Fruit fly (Drosophila melanogaster): Measurements from ENCODE around the gene Rpn10.

Gene Rpn10

dm6 chr3L:21554752-21555151 is 18.0 kb downstream of the Rpn10 start, which contains the start of gene Wnk:
Gene Wnk (minus strand): TSS chr3L:21554928.
- no peak for TF ChIP-seq CG8632 (GFP tag; optimal IDR thresholded peaks at IDR 0.05)
- no peak for TF ChIP-seq Eip78C (GFP tag)
- no peak for TF ChIP-seq Hr39 (GFP tag; optimal IDR thresholded peaks at IDR 0.05)
- TF ChIP-seq pdm3 (GFP tag; optimal IDR thresholded peaks at IDR 0.05), result no peak
- no peak for TF ChIP-seq CG8119 (GFP tag; IDR thresholded peaks at IDR 0.05)
- no peak for TF ChIP-seq Eip93F (GFP tag; optimal IDR thresholded peaks at IDR 0.05)
- TF ChIP-seq CG6792 (GFP tag; optimal IDR thresholded peaks at IDR 0.05), result no peak
- no peak for TF ChIP-seq salr (GFP tag; optimal IDR thresholded peaks at IDR 0.05)

dm6 chr3L:21558176-21558871 is 21.5 kb downstream of the Rpn10 start, which contains the start of gene CG7173:
Gene CG7173 (minus strand): TSS chr3L:21558226.
- TF ChIP-seq topi (GFP tag; optimal IDR thresholded peaks at IDR 0.05) (no peak), esn (GFP tag; optimal IDR thresholded peaks at IDR 0.05) (no peak), CG8119 (GFP tag; IDR thresholded peaks at IDR 0.05) (no peak), Gug (GFP tag; IDR thresholded peaks at IDR 0.05) (no peak)

dm6 chr3L:21562081-21562480 is 25.3 kb downstream of the Rpn10 start, which contains the start of gene CapaR:
Gene CapaR (minus strand): TSS chr3L:21562181.
- no peak for TF ChIP-seq CG16779 (tag; optimal IDR thresholded peaks at IDR 0.05)
- no peak for TF ChIP-seq achi (GFP tag; optimal IDR thresholded peaks at IDR 0.05)
- no peak for TF ChIP-seq Hr39 (GFP tag; optimal IDR thresholded peaks at IDR 0.05)
- no peak for TF ChIP-seq CG11762 (GFP tag; optimal IDR thresholded peaks at IDR 0.05; ENCODE audit: insufficient read depth)
- no peak for TF ChIP-seq CG1621 (tag; optimal IDR thresholded peaks at IDR 0.05)
- no peak for TF ChIP-seq Sox14 (GFP tag; optimal IDR thresholded peaks at IDR 0.05)
- no peak for TF ChIP-seq Eip93F (GFP tag; optimal IDR thresholded peaks at IDR 0.05)
- TF ChIP-seq CG32006 (GFP tag; optimal IDR thresholded peaks at IDR 0.05), result no peak
- TF ChIP-seq ss (GFP tag; optimal IDR thresholded peaks at IDR 0.05), result no peak
- no peak for TF ChIP-seq CG10631 (GFP tag; optimal IDR thresholded peaks at IDR 0.05)
- TF ChIP-seq CG3032 (tag; optimal IDR thresholded peaks at IDR 0.05), result no peak
- no peak for TF ChIP-seq CG6854 (GFP tag; optimal IDR thresholded peaks at IDR 0.05)
- TF ChIP-seq CG8319 (GFP tag; optimal IDR thresholded peaks at IDR 0.05), result no peak
- TF ChIP-seq fd59A (GFP tag; optimal IDR thresholded peaks at IDR 0.05), result no peak
- TF ChIP-seq Eip78C (GFP tag), result no peak
- TF ChIP-seq CG15336 (GFP tag; IDR thresholded peaks at IDR 0.05), result no peak
- TF ChIP-seq CG34406 (GFP tag; optimal IDR thresholded peaks at IDR 0.05), result no peak

- no peak for TF ChIP-seq dsx (GFP tag; optimal IDR thresholded peaks at IDR 0.05; ENCODE audit: poor library complexity, severe bottlenecking)
- TF ChIP-seq CG3919 (GFP tag; optimal IDR thresholded peaks at IDR 0.05), result no peak
- TF ChIP-seq CG9139 (GFP tag; optimal IDR thresholded peaks at IDR 0.05), result no peak
- TF ChIP-seq dac (GFP tag; optimal IDR thresholded peaks at IDR 0.05), result no peak
- TF ChIP-seq CG32006 (GFP tag; optimal IDR thresholded peaks at IDR 0.05), result no peak
- no peak for TF ChIP-seq topi (GFP tag; optimal IDR thresholded peaks at IDR 0.05)
- TF ChIP-seq fkh (GFP tag; optimal IDR thresholded peaks at IDR 0.05), result no peak
- no peak for TF ChIP-seq cyc (GFP tag; optimal IDR thresholded peaks at IDR 0.05)
Observed at dm6 chr3L:21565126-21565525, 28.3 kb downstream of the Rpn10 start, which contains the start of gene CG7634. Gene CG7634 (plus strand): TSS chr3L:21565426.

- TF ChIP-seq Gug (GFP tag; IDR thresholded peaks at IDR 0.05) (no peak), CG31627 (GFP tag; optimal IDR thresholded peaks at IDR 0.05) (no peak), Lpt (GFP tag; optimal IDR thresholded peaks at IDR 0.05) (no peak), CG11294 (GFP tag; IDR thresholded peaks at IDR 0.05) (no peak; the same call in 1 of the 2 replicates), vri (GFP tag; optimal IDR thresholded peaks at IDR 0.05) (no peak), Sox102F (GFP tag; optimal IDR thresholded peaks at IDR 0.05) (no peak), CG6854 (GFP tag; optimal IDR thresholded peaks at IDR 0.05) (no peak), net (GFP tag; optimal IDR thresholded peaks at IDR 0.05) (no peak), fkh (GFP tag; optimal IDR thresholded peaks at IDR 0.05) (no peak), acj6 (GFP tag; optimal IDR thresholded peaks at IDR 0.05) (no peak), CG32006 (GFP tag; optimal IDR thresholded peaks at IDR 0.05) (no peak), fd59A (GFP tag; optimal IDR thresholded peaks at IDR 0.05) (no peak), Ets96B (tag; optimal IDR thresholded peaks at IDR 0.05) (no peak), lz (GFP tag; optimal IDR thresholded peaks at IDR 0.05) (no peak), CG3919 (GFP tag; optimal IDR thresholded peaks at IDR 0.05) (no peak), fd85E (GFP tag; optimal IDR thresholded peaks at IDR 0.05) (no peak)
Observed at dm6 chr3L:21568254-21568653, 31.5 kb downstream of the Rpn10 start.

Measured in whole organism, prepupa.